Fruit fly (Drosophila melanogaster) S2 (cell line): ENCODE measurements around the gene CG1571.

ENCODE experiments used
- CG8478 ChIP-seq: fragments of >200 bp; optimal IDR thresholded peaks from 2 replicates; lab custom pipeline; 2018
- CTCF ChIP-seq, 2 experiments: fragments of >200 bp; optimal IDR thresholded peaks; 2 replicates each; lab custom pipeline; 2018

dm6 chrX:8113386-8114279 is 38.0 kb downstream of the CG1571 start:
- TF ChIP-seq CG8478 (lab: Kevin White, UChicago) (no peak), CTCF (optimal IDR thresholded peaks at IDR 0.05; lab: Kevin White, UChicago) (no peak)
